Fruit fly (Drosophila melanogaster) whole organism, embryonic: ENCODE measurements around the gene CG15602.
A peak's percentile ranks its signal among the peaks of the same experiment; 100 is the strongest.

Source experiments
- B-H1 ChIP-seq: fragments of 200-800 bp; sonication (Bioruptor generic); IDR thresholded peaks from 3 replicates; pipeline ENCODE4 v1.3.6; 2022; ENCODE audit warnings: missing biosample characterization, missing genetic modification characterization
- Bteb2 ChIP-seq: fragments of 200-800 bp; sonication (Bioruptor generic); optimal IDR thresholded peaks from 2 replicates; lab custom pipeline; 2016; ENCODE audit warnings: missing biosample characterization, missing genetic modification characterization
- CG10209 ChIP-seq: fragments of 200-800 bp; sonication (Bioruptor generic); optimal IDR thresholded peaks from 3 replicates; lab custom pipeline; 2017; ENCODE audit warnings: missing biosample characterization, mild to moderate bottlenecking, missing genetic modification characterization, missing genetic modification reagents
- CG10959 ChIP-seq: fragments of 200-800 bp; sonication (Bioruptor generic); IDR thresholded peaks from 2 replicates; pipeline ENCODE4 v1.3.6; 2022; ENCODE audit warnings: missing biosample characterization, missing genetic modification characterization
- CG11093 ChIP-seq: fragments of 200-800 bp; sonication (Bioruptor generic); IDR thresholded peaks from 3 replicates; pipeline ENCODE4 v1.3.6; 2022; ENCODE audit warnings: missing biosample characterization, missing genetic modification characterization
- CG11723 ChIP-seq: fragments of 200-800 bp; sonication (Bioruptor generic); optimal IDR thresholded peaks from 2 replicates; lab custom pipeline; 2017; ENCODE audit warnings: missing biosample characterization, mild to moderate bottlenecking, missing genetic modification characterization
- CG12299 ChIP-seq: fragments of 200-800 bp; sonication (Bioruptor generic); optimal IDR thresholded peaks from 2 replicates; lab custom pipeline; 2018; ENCODE audit warnings: missing biosample characterization, mild to moderate bottlenecking, missing genetic modification characterization
- CG14050 ChIP-seq: fragments of 200-800 bp; sonication (Bioruptor generic); IDR thresholded peaks from 3 replicates; pipeline ENCODE4 v1.3.6; 2022; ENCODE audit warnings: missing biosample characterization, missing genetic modification characterization
- CG14441 ChIP-seq: fragments of 200-800 bp; sonication (Bioruptor generic); IDR thresholded peaks from 2 replicates; pipeline ENCODE4 v1.3.6; 2022; ENCODE audit warnings: missing biosample characterization, missing genetic modification characterization
- CG15269 ChIP-seq: fragments of 200-800 bp; sonication (Bioruptor generic); optimal IDR thresholded peaks from 2 replicates; lab custom pipeline; 2018; ENCODE audit warnings: missing biosample characterization, mild to moderate bottlenecking, missing genetic modification characterization, moderate library complexity
- CG16779 ChIP-seq: fragments of 200-800 bp; sonication (Bioruptor generic); IDR thresholded peaks from 2 replicates; pipeline ENCODE4 v1.3.6; 2022; ENCODE audit warnings: missing biosample characterization, missing genetic modification characterization
- CG18011 ChIP-seq: fragments of 200-800 bp; sonication (Bioruptor generic); optimal IDR thresholded peaks from 2 replicates; lab custom pipeline; 2017; ENCODE audit warnings: missing biosample characterization, missing genetic modification characterization, mild to moderate bottlenecking, moderate library complexity, missing genotype
- CG18262 ChIP-seq: fragments of 200-800 bp; optimal IDR thresholded peaks from 3 replicates; lab custom pipeline; 2019; ENCODE audit warnings: missing biosample characterization, mild to moderate bottlenecking, missing genetic modification characterization, moderate library complexity
- CG2120 ChIP-seq: fragments of 200-800 bp; sonication (Bioruptor generic); optimal IDR thresholded peaks from 3 replicates; lab custom pipeline; 2016; ENCODE audit warnings: missing biosample characterization, missing genetic modification characterization
- CG2199 ChIP-seq: fragments of 200-800 bp; sonication (Bioruptor generic); IDR thresholded peaks from 3 replicates; pipeline ENCODE4 v1.3.6; 2022; ENCODE audit warnings: missing biosample characterization, missing genetic modification characterization
- CG32767 ChIP-seq: fragments of 200-800 bp; sonication (Bioruptor generic); IDR thresholded peaks from 2 replicates; pipeline ENCODE4 v1.3.6; 2022; ENCODE audit warnings: missing biosample characterization, missing genetic modification characterization
- CG32772 ChIP-seq: fragments of 200-800 bp; sonication (Bioruptor generic); IDR thresholded peaks from 2 replicates; pipeline ENCODE4 v1.3.6; 2022; ENCODE audit warnings: missing biosample characterization, missing genetic modification characterization
- CG3838 ChIP-seq: fragments of 200-800 bp; sonication (Bioruptor generic); optimal IDR thresholded peaks from 3 replicates; lab custom pipeline; 2016; ENCODE audit warnings: missing biosample characterization, missing genetic modification characterization
- CG8478 ChIP-seq: fragments of >200 bp; optimal IDR thresholded peaks from 2 replicates; lab custom pipeline; 2018
- Gsc ChIP-seq: fragments of 200-800 bp; sonication (Bioruptor generic); IDR thresholded peaks from 2 replicates; pipeline ENCODE4 v1.3.6; 2022; ENCODE audit warnings: missing biosample characterization, missing genetic modification characterization
- H15 ChIP-seq: fragments of 200-800 bp; sonication (Bioruptor generic); IDR thresholded peaks from 3 replicates; pipeline ENCODE4 v1.3.6; 2022; ENCODE audit warnings: missing biosample characterization, missing genetic modification characterization
- H2.0 ChIP-seq: fragments of 200-800 bp; sonication (Bioruptor generic); IDR thresholded peaks from 2 replicates; pipeline ENCODE4 v1.3.6; 2022; ENCODE audit warnings: missing biosample characterization, missing genetic modification characterization
- HLHmδ ChIP-seq: fragments of 200-800 bp; sonication (Bioruptor generic); optimal IDR thresholded peaks from 2 replicates; lab custom pipeline; 2018; ENCODE audit warnings: missing biosample characterization, mild to moderate bottlenecking, missing genetic modification characterization, moderate library complexity
- Hr3 ChIP-seq: fragments of 200-800 bp; sonication (Bioruptor generic); optimal IDR thresholded peaks from 3 replicates; lab custom pipeline; 2016; ENCODE audit warnings: missing biosample characterization, missing genetic modification characterization
- Hr51 ChIP-seq, 2 experiments: fragments of 200-800 bp; sonication (Bioruptor generic); optimal IDR thresholded peaks; 2 replicates in 1 of 2; 3 replicates in 1 of 2; lab custom pipeline; 2016 to 2018; ENCODE audit warnings: missing biosample characterization in 2 of 2, missing genetic modification characterization in 2 of 2, mild to moderate bottlenecking in 1 of 2, moderate library complexity in 1 of 2
- Mrtf ChIP-seq: fragments of 200-800 bp; sonication (Bioruptor generic); IDR thresholded peaks from 3 replicates; pipeline ENCODE4 v1.3.6; 2022; ENCODE audit warnings: missing biosample characterization, missing genetic modification characterization
- PHDP ChIP-seq: fragments of 200-800 bp; sonication (Bioruptor generic); optimal IDR thresholded peaks from 3 replicates; lab custom pipeline; 2018; ENCODE audit warnings: missing biosample characterization, mild to moderate bottlenecking, missing genetic modification characterization, moderate library complexity
- Rfx ChIP-seq: fragments of 200-800 bp; sonication (Bioruptor generic); IDR thresholded peaks from 2 replicates; pipeline ENCODE4 v1.3.6; 2022; ENCODE audit warnings: missing biosample characterization, missing genetic modification characterization
- Side ChIP-seq: fragments of 200-800 bp; sonication (Bioruptor generic); optimal IDR thresholded peaks from 2 replicates; lab custom pipeline; 2016; ENCODE audit warnings: missing biosample characterization, missing genetic modification characterization
- Xrp1 ChIP-seq: fragments of 200-800 bp; sonication (Bioruptor generic); IDR thresholded peaks from 2 replicates; pipeline ENCODE4 v1.3.6; 2022; ENCODE audit warnings: missing biosample characterization, missing genetic modification characterization
- bigmax ChIP-seq: fragments of 200-800 bp; sonication (Bioruptor generic); optimal IDR thresholded peaks from 2 replicates; lab custom pipeline; 2018; ENCODE audit warnings: missing biosample characterization, mild to moderate bottlenecking, missing genetic modification characterization
- dmrt11E ChIP-seq: fragments of 200-800 bp; sonication (Bioruptor generic); optimal IDR thresholded peaks from 3 replicates; lab custom pipeline; 2018; ENCODE audit warnings: missing biosample characterization, mild to moderate bottlenecking, missing genetic modification characterization, moderate library complexity
- fru ChIP-seq: fragments of >200 bp; optimal IDR thresholded peaks from 2 replicates; lab custom pipeline; 2017
- ham ChIP-seq: fragments of 200-800 bp; sonication (Bioruptor generic); IDR thresholded peaks from 2 replicates; pipeline ENCODE4 v1.3.6; 2022; ENCODE audit warnings: missing biosample characterization, missing genetic modification characterization
- jumu ChIP-seq: fragments of 200-800 bp; sonication (Bioruptor generic); optimal IDR thresholded peaks from 3 replicates; lab custom pipeline; 2016; ENCODE audit warnings: missing biosample characterization, missing genetic modification characterization
- lmd ChIP-seq: fragments of 200-800 bp; sonication (Bioruptor generic); IDR thresholded peaks from 2 replicates; pipeline ENCODE4 v1.3.6; 2022; ENCODE audit warnings: missing biosample characterization, missing genetic modification characterization
- lola ChIP-seq, 3 experiments: fragments of >200 bp in 2 of 3; fragments of 200-800 bp in 1 of 3; sonication (Bioruptor generic) in 1 of 3; optimal IDR thresholded peaks; 2 replicates each; lab custom pipeline; 2017 to 2019; ENCODE audit warnings: missing biosample characterization in 3 of 3, missing genetic modification characterization in 3 of 3, mild to moderate bottlenecking in 1 of 3, moderate library complexity in 1 of 3
- lov ChIP-seq, 2 experiments: fragments of 200-800 bp in 1 of 2; fragments of >200 bp in 1 of 2; sonication (Bioruptor generic) in 1 of 2; IDR thresholded peaks in 1 of 2; optimal IDR thresholded peaks in 1 of 2; 2 replicates in 1 of 2; 3 replicates in 1 of 2; pipeline versions ENCODE4 v1.3.6 to Lab custom; 2017 to 2022; ENCODE audit warnings: missing biosample characterization in 1 of 2, missing genetic modification characterization in 1 of 2
- nerfin-2 ChIP-seq: fragments of 200-800 bp; sonication (Bioruptor generic); IDR thresholded peaks from 2 replicates; pipeline ENCODE4 v1.3.6; 2022; ENCODE audit warnings: missing biosample characterization, missing genetic modification characterization; ENCODE audit not compliant: partially characterized antibody
- otp ChIP-seq: fragments of 200-800 bp; sonication (Bioruptor generic); IDR thresholded peaks from 3 replicates; pipeline ENCODE4, ENCODE4 v1.3.6; 2022; ENCODE audit warnings: missing biosample characterization, missing genetic modification characterization
- p53 ChIP-seq: fragments of 200-800 bp; sonication (Bioruptor generic); optimal IDR thresholded peaks from 2 replicates; lab custom pipeline; 2016; ENCODE audit warnings: missing biosample characterization, missing genetic modification characterization
- schlank ChIP-seq: fragments of 200-800 bp; sonication (Bioruptor generic); optimal IDR thresholded peaks from 2 replicates; lab custom pipeline; 2018; ENCODE audit warnings: missing biosample characterization, mild to moderate bottlenecking, missing genetic modification characterization
- scrt ChIP-seq: fragments of 200-800 bp; sonication (Bioruptor generic); optimal IDR thresholded peaks from 2 replicates; lab custom pipeline; 2018; ENCODE audit warnings: missing biosample characterization, mild to moderate bottlenecking, missing genetic modification characterization, moderate library complexity
- sna ChIP-seq: fragments of 200-800 bp; sonication (Bioruptor generic); IDR thresholded peaks from 2 replicates; pipeline ENCODE4 v1.3.6; 2022; ENCODE audit warnings: missing biosample characterization, missing genetic modification characterization; ENCODE audit not compliant: partially characterized antibody
- sob ChIP-seq: fragments of 200-800 bp; sonication (Bioruptor generic); IDR thresholded peaks from 2 replicates; pipeline ENCODE4 v1.3.6; 2022; ENCODE audit warnings: missing biosample characterization, missing genetic modification characterization
- sr ChIP-seq: fragments of 200-800 bp; sonication (Bioruptor generic); IDR thresholded peaks from 3 replicates; pipeline ENCODE4 v1.3.6; 2022; ENCODE audit warnings: missing biosample characterization, missing genetic modification characterization
- tio ChIP-seq: fragments of 200-800 bp; sonication (Bioruptor generic); optimal IDR thresholded peaks from 2 replicates; lab custom pipeline; 2017; ENCODE audit warnings: missing biosample characterization, missing genetic modification characterization, inconsistent platforms
- trem ChIP-seq: fragments of 200-800 bp; optimal IDR thresholded peaks from 3 replicates; lab custom pipeline; 2019; ENCODE audit warnings: missing biosample characterization, mild to moderate bottlenecking, missing genetic modification characterization, moderate library complexity
- twi ChIP-seq: fragments of 200-800 bp; optimal IDR thresholded peaks from 2 replicates; lab custom pipeline; 2019; ENCODE audit warnings: missing biosample characterization, mild to moderate bottlenecking, missing genetic modification characterization, moderate library complexity
- vnd ChIP-seq: fragments of 200-800 bp; sonication (Bioruptor generic); IDR thresholded peaks from 3 replicates; pipeline ENCODE4 v1.3.6; 2022; ENCODE audit warnings: missing biosample characterization, missing genetic modification characterization; ENCODE audit not compliant: partially characterized antibody
- zen2 ChIP-seq: fragments of 200-800 bp; sonication (Bioruptor generic); IDR thresholded peaks from 3 replicates; pipeline ENCODE4 v1.3.6; 2022; ENCODE audit warnings: missing biosample characterization, missing genetic modification characterization; ENCODE audit not compliant: partially characterized antibody

The CG15602 gene

dm6 chrX:15844139-15844538 is 44.9 kb downstream of the CG15602 start, which contains the start of the genes ArgRS and CG8578 (continued):
- TF ChIP-seq vnd (GFP tag; lab: Robert Waterston, UW) (peak; percentile 89), bigmax (no peak), CG11093 (peak; percentile 71; the same call in 2 of the 3 replicates), lov (optimal IDR thresholded peaks at IDR 0.05; lab: Kevin White, UChicago) (no peak), lov (GFP tag; IDR thresholded peaks at IDR 0.05; lab: Robert Waterston, UW) (no peak; the same call in 2 of the 3 replicates), Mrtf (GFP tag; lab: Robert Waterston, UW) (no peak), HLHmδ (GFP tag; lab: Kevin White, UChicago) (no peak), Side (peak; percentile 80), Rfx (GFP tag; lab: Robert Waterston, UW) (peak; percentile 83), CG12299 (tag; lab: Kevin White, UChicago) (no peak), Xrp1 (GFP tag; lab: Robert Waterston, UW) (peak; percentile 51; the same call in 1 of the 2 replicates), CG2199 (GFP tag; lab: Robert Waterston, UW) (no peak), twi (tag; lab: Kevin White, UChicago) (peak; percentile 41), otp (GFP tag; lab: Robert Waterston, UW) (no peak), sr (GFP tag; lab: Robert Waterston, UW) (no peak), Hr51 (GFP tag; optimal IDR thresholded peaks at IDR 0.05; lab: Kevin White, UChicago) (peak in 1 of 2 experiments; percentile 18), jumu (GFP tag; lab: Kevin White, UChicago) (peak; percentile 90), Hr3 (peak; percentile 24), CG32772 (GFP tag; lab: Robert Waterston, UW) (no peak; the same call in 1 of the 2 replicates), p53 (GFP tag; lab: Kevin White, UChicago) (peak; percentile 57), nerfin-2 (GFP tag; lab: Robert Waterston, UW) (peak; percentile 81), scrt (no peak), sob (peak; percentile 48), H2.0 (no peak), Bteb2 (GFP tag; lab: Kevin White, UChicago) (peak; percentile 16), CG16779 (GFP tag; lab: Robert Waterston, UW) (no peak), CG18262 (tag; lab: Kevin White, UChicago) (peak; percentile 73), fru (lab: Kevin White, UChicago) (no peak), dmrt11E (peak; percentile 12), CG11723 (GFP tag; lab: Kevin White, UChicago) (no peak), B-H1 (GFP tag; lab: Robert Waterston, UW) (0 out of 3 replicates have a peak, but pooled peaks have one; percentile 49), Gsc (GFP tag; lab: Robert Waterston, UW) (no peak), trem (tag; lab: Kevin White, UChicago) (peak; percentile 40), sna (GFP tag; lab: Robert Waterston, UW) (peak; percentile 77), ham (no peak), PHDP (peak; percentile 10), H15 (GFP tag; lab: Robert Waterston, UW) (no peak), CG8478 (lab: Kevin White, UChicago) (no peak), CG14050 (no peak), CG15269 (tag; lab: Kevin White, UChicago) (no peak), CG10959 (GFP tag; lab: Robert Waterston, UW) (no peak), CG3838 (GFP tag; lab: Kevin White, UChicago) (no peak), CG10209 (GFP tag; lab: Kevin White, UChicago) (peak; percentile 25), schlank (tag; lab: Kevin White, UChicago) (peak; percentile 26), CG14441 (GFP tag; lab: Robert Waterston, UW) (peak; percentile 71), CG2120 (GFP tag; lab: Kevin White, UChicago) (peak; percentile 71), lmd (GFP tag; lab: Robert Waterston, UW) (peak; percentile 70), CG18011 (GFP tag; lab: Kevin White, UChicago) (no peak), tio (no peak), zen2 (GFP tag; lab: Robert Waterston, UW) (no peak; the same call in 2 of the 3 replicates), CG32767 (GFP tag; lab: Robert Waterston, UW) (no peak), lola (GFP tag; optimal IDR thresholded peaks at IDR 0.05; lab: Kevin White, UChicago) (peak in 1 of 3 experiments; percentile 26)
